Worm (Caenorhabditis elegans): ENCODE data around the gene gob-1.
A peak's percentile ranks its signal among the peaks of the same experiment; 100 is the strongest.

The gob-1 gene

DNA sequence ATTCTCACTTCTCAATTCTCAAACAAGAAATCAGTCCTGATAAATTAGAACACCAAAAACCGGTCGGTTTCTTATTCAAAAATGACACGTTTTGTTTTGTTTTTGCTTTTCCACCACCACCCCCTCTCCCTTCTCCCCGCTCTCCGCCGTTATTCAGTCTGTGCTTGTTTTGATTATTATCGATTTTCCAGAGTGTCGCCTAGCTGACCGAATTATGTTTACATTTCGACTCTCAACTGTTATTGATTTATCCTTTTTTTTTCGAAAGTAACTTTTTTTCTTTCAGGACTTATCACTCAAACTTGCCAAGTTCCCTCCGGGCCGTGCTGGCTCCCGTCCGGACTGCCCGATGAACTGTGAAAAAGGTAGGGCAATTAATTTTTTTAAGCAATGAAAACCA is at the start of gene gob-1:
gob-1 (plus strand) TSS at position 281 of the 400 bp plus-strand sequence.
- TF ChIP-seq fkh-10 (GFP tag; optimal IDR thresholded peaks at IDR 0.05) (no peak), tbx-2 (tag; optimal IDR thresholded peaks at IDR 0.05) (no peak), ceh-90 (tag; optimal IDR thresholded peaks at IDR 0.05) (no peak), mep-1 (tag; optimal IDR thresholded peaks at IDR 0.05) (no peak), nhr-28 (tag; optimal IDR thresholded peaks at IDR 0.05) (no peak), hpl-2 (GFP tag; optimal IDR thresholded peaks at IDR 0.05) (no peak), lin-14 (GFP tag; optimal IDR thresholded peaks at IDR 0.05) (no peak)

DNA sequence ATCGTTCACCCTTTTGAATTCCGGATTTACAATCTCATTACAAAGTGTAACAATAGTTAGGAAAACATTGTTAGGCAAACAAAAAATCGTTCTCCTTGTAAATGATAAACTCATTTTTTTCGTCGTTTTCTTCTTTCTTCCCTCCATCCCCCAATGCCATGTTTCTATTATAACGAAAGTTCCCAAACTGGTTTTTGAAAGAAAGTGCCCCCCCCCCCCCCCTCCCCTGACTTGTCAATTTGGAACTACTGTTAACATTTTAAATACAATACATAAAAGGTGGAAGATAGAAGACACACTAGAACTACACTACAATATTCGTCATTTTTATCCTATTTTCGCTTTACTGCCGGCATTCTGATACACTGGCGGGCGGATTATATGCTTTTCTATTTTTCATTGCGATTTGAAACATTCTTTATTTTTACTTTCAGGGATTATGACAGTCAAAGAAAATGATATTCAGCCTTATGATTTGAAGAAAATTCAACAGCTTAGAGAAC is 47.1 kb upstream of the gob-1 start, which contains the start of gene R03A10.5:
R03A10.5 (plus strand) TSS at position 431 of the 503 bp plus-strand sequence.
- TF ChIP-seq vab-15 (tag; optimal IDR thresholded peaks at IDR 0.05) (no peak), lin-14 (GFP tag; optimal IDR thresholded peaks at IDR 0.05) (peak; percentile 61), pqm-1 (tag; optimal IDR thresholded peaks at IDR 0.05) (no peak), nhr-47 (tag; optimal IDR thresholded peaks at IDR 0.05) (no peak), grh-1 (GFP tag; IDR thresholded peaks at IDR 0.05) (peak; percentile 75), blmp-1 (tag; optimal IDR thresholded peaks at IDR 0.05) (peak; percentile 38), snpc-4 (tag; optimal IDR thresholded peaks at IDR 0.05) (no peak), fkh-8 (tag; optimal IDR thresholded peaks at IDR 0.05) (no peak), nhr-90 (tag; optimal IDR thresholded peaks at IDR 0.05; ENCODE audit: poor library complexity) (no peak), mdl-1 (tag; optimal IDR thresholded peaks at IDR 0.05) (no peak), mep-1 (tag; optimal IDR thresholded peaks at IDR 0.05) (no peak), nhr-77 (tag; optimal IDR thresholded peaks at IDR 0.05) (no peak), fos-1 (tag; optimal IDR thresholded peaks at IDR 0.05) (no peak), nhr-85 (tag) (peak; percentile 81), unc-98 (GFP tag; IDR thresholded peaks at IDR 0.05) (no peak), ceh-8 (GFP tag; optimal IDR thresholded peaks at IDR 0.05) (no peak), hpl-2 (GFP tag; optimal IDR thresholded peaks at IDR 0.05) (no peak), lin-15B (tag; optimal IDR thresholded peaks at IDR 0.05) (no peak), nhr-19 (GFP tag; conservative IDR thresholded peaks at IDR 0.05) (0 out of 2 replicates have a peak, but pooled peaks have one; percentile 5), fkh-4 (tag; optimal IDR thresholded peaks at IDR 0.05; ENCODE audit: borderline replicate concordance) (no peak), dsc-1 (tag; optimal IDR thresholded peaks at IDR 0.05) (no peak)

DNA sequence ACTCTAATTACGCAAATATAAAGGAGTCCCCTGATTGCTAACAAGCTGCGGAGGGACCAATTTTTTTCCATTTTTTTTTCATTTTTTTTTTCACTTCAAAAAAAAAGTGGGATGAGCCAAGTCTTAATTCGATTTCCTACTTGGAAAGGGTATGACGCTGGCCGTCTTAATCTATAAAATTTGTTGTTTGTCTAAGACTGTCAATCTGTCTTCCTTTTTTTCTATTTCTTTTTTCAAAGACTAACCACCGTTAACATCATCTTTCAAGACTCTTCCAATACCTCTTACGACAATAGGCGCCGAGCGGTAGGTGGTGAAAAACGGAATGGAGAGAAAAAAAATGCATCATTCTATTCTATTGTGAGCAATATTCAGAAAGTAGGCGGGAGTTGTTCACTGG is 28.4 kb upstream of the gob-1 start:
- TF ChIP-seq aly-2 (tag; optimal IDR thresholded peaks at IDR 0.05) = no peak
- TF ChIP-seq nhr-12 (tag; optimal IDR thresholded peaks at IDR 0.05) = no peak
- no peak for TF ChIP-seq C04F5.9 (tag; optimal IDR thresholded peaks at IDR 0.05)
- no peak for TF ChIP-seq irx-1 (tag; optimal IDR thresholded peaks at IDR 0.05)
- no peak for TF ChIP-seq ztf-11 (tag; optimal IDR thresholded peaks at IDR 0.05)
- TF ChIP-seq ets-5 (GFP tag; IDR thresholded peaks at IDR 0.05) = no peak
- TF ChIP-seq C16A3.4 (tag; optimal IDR thresholded peaks at IDR 0.05) = no peak
- TF ChIP-seq pax-3 (tag; optimal IDR thresholded peaks at IDR 0.05) = no peak
- TF ChIP-seq sptf-1 (tag; optimal IDR thresholded peaks at IDR 0.05) = no peak
- TF ChIP-seq snpc-4 (tag; optimal IDR thresholded peaks at IDR 0.05) = no peak
- no peak for TF ChIP-seq F16B12.6 (tag; optimal IDR thresholded peaks at IDR 0.05)
- no peak for TF ChIP-seq aha-1 (tag; optimal IDR thresholded peaks at IDR 0.05)
- no peak for TF ChIP-seq egl-27 (tag; optimal IDR thresholded peaks at IDR 0.05)
- TF ChIP-seq nhr-19 (GFP tag; conservative IDR thresholded peaks at IDR 0.05) = no peak
- no peak for TF ChIP-seq sup-37 (GFP tag; optimal IDR thresholded peaks at IDR 0.05)
- TF ChIP-seq zag-1 (tag; optimal IDR thresholded peaks at IDR 0.05) = no peak
- no peak for TF ChIP-seq alr-1 (tag; optimal IDR thresholded peaks at IDR 0.05; ENCODE audit: borderline replicate concordance)
- TF ChIP-seq nhr-77 (tag; optimal IDR thresholded peaks at IDR 0.05) = no peak
- no peak for TF ChIP-seq ceh-8 (GFP tag; optimal IDR thresholded peaks at IDR 0.05)
- TF ChIP-seq dpl-1 (GFP tag; optimal IDR thresholded peaks at IDR 0.05) = no peak

Measured in whole organism, L1 larva.